Worm (Caenorhabditis elegans): ENCODE measurements around the gene T05B9.2.

The T05B9.2 gene

ce11 chrII:11255536-11255935, at the start of gene T05B9.2:
TSS of gene T05B9.2 (plus strand) at chrII:11255836.
- TF ChIP-seq mdl-1 (tag; optimal IDR thresholded peaks at IDR 0.05) = no peak
- no peak for TF ChIP-seq aly-2 (tag; optimal IDR thresholded peaks at IDR 0.05)
- TF ChIP-seq nhr-77 (tag; optimal IDR thresholded peaks at IDR 0.05) = no peak
- TF ChIP-seq nhr-25 (tag; optimal IDR thresholded peaks at IDR 0.05) = no peak
- TF ChIP-seq tbx-2 (tag; optimal IDR thresholded peaks at IDR 0.05) = no peak
- TF ChIP-seq fos-1 (tag; optimal IDR thresholded peaks at IDR 0.05) = no peak
- TF ChIP-seq nhr-67 (tag; optimal IDR thresholded peaks at IDR 0.05) = no peak
- TF ChIP-seq lsy-12 (tag; optimal IDR thresholded peaks at IDR 0.05) = no peak
- no peak for TF ChIP-seq skn-1 (tag; optimal IDR thresholded peaks at IDR 0.05)
- TF ChIP-seq sea-2 (GFP tag; optimal IDR thresholded peaks at IDR 0.05) = no peak
- TF ChIP-seq lin-15B (tag; optimal IDR thresholded peaks at IDR 0.05) = no peak
- no peak for TF ChIP-seq nhr-76 (tag; optimal IDR thresholded peaks at IDR 0.05)
- no peak for TF ChIP-seq pha-4 (tag; optimal IDR thresholded peaks at IDR 0.05)
- TF ChIP-seq nfya-1 (tag; optimal IDR thresholded peaks at IDR 0.05; ENCODE audit: insufficient read depth) = no peak
- TF ChIP-seq ceh-28 (tag; optimal IDR thresholded peaks at IDR 0.05) = no peak
- TF ChIP-seq jun-1 (tag; optimal IDR thresholded peaks at IDR 0.05) = no peak
- TF ChIP-seq elt-3 (tag; optimal IDR thresholded peaks at IDR 0.05) = no peak
- TF ChIP-seq ZK546.5 (tag; optimal IDR thresholded peaks at IDR 0.05) = no peak
- TF ChIP-seq nhr-12 (tag; optimal IDR thresholded peaks at IDR 0.05) = no peak

ce11 chrII:11221771-11222355, 33.8 kb upstream of the T05B9.2 start, which contains the start of gene plpr-1:
TSS of gene plpr-1 (plus strand) at chrII:11222305.
- TF ChIP-seq unc-39 (tag; optimal IDR thresholded peaks at IDR 0.05) (no peak), mdl-1 (tag; optimal IDR thresholded peaks at IDR 0.05) (no peak), lin-39 (tag; optimal IDR thresholded peaks at IDR 0.05) (no peak), mml-1 (tag; optimal IDR thresholded peaks at IDR 0.05) (no peak), ztf-4 (tag; optimal IDR thresholded peaks at IDR 0.05) (no peak), unc-62 (GFP tag; optimal IDR thresholded peaks at IDR 0.05) (no peak), nhr-25 (tag; optimal IDR thresholded peaks at IDR 0.05) (no peak), nhr-12 (tag; optimal IDR thresholded peaks at IDR 0.05) (no peak), fos-1 (tag; optimal IDR thresholded peaks at IDR 0.05) (no peak), ztf-11 (tag; optimal IDR thresholded peaks at IDR 0.05) (no peak), elt-1 (tag; optimal IDR thresholded peaks at IDR 0.05) (no peak), elt-2 (tag; optimal IDR thresholded peaks at IDR 0.05) (no peak), egl-27 (tag; optimal IDR thresholded peaks at IDR 0.05) (no peak), R02D3.7 (tag; optimal IDR thresholded peaks at IDR 0.05) (no peak), zag-1 (tag; optimal IDR thresholded peaks at IDR 0.05) (no peak), ceh-28 (tag; optimal IDR thresholded peaks at IDR 0.05) (no peak), lsy-12 (tag; optimal IDR thresholded peaks at IDR 0.05) (no peak), hmg-11 (tag; optimal IDR thresholded peaks at IDR 0.05) (no peak)

DNA sequence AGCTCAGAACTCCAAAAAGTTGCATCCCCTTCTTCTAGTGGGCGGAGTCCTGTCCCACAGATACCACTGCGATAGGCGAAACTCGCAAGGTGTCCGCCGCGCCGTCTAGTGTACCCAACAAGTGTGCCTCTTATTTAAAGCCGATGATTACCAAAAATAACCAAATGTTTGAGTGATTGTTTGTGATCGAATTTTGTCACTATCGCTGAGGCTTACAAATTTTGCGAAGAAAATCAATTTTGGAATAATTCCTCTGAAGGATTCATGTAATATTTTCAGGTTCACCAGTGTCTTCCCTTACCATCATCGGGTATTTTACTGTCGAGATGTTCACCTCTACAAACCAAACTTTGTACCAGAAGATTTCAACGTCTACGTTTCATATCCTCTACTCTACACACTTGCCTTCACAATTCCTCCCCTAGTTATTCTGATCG, 31.6 kb upstream of the T05B9.2 start:
- TF ChIP-seq ZK546.5 (tag; optimal IDR thresholded peaks at IDR 0.05) = no peak
- TF ChIP-seq aly-2 (tag; optimal IDR thresholded peaks at IDR 0.05) = peak; percentile 74
- TF ChIP-seq ceh-82 (tag; optimal IDR thresholded peaks at IDR 0.05) = no peak
- peak; percentile 53 for TF ChIP-seq nhr-25 (tag; optimal IDR thresholded peaks at IDR 0.05)
- no peak for TF ChIP-seq unc-39 (tag; optimal IDR thresholded peaks at IDR 0.05)
- TF ChIP-seq ceh-9 (tag; optimal IDR thresholded peaks at IDR 0.05) = no peak
- TF ChIP-seq ceh-28 (tag; optimal IDR thresholded peaks at IDR 0.05) = peak; percentile 84
- TF ChIP-seq snpc-4 (tag; optimal IDR thresholded peaks at IDR 0.05) = peak; percentile 99
- no peak for TF ChIP-seq fkh-10 (GFP tag; optimal IDR thresholded peaks at IDR 0.05)
- TF ChIP-seq fos-1 (tag; optimal IDR thresholded peaks at IDR 0.05) = no peak
- no peak for TF ChIP-seq ztf-4 (tag; optimal IDR thresholded peaks at IDR 0.05)
- TF ChIP-seq mml-1 (tag; optimal IDR thresholded peaks at IDR 0.05) = no peak
- TF ChIP-seq nhr-77 (tag; optimal IDR thresholded peaks at IDR 0.05) = no peak
- TF ChIP-seq egl-5 (tag; optimal IDR thresholded peaks at IDR 0.05) = no peak
- no peak for TF ChIP-seq mdl-1 (tag; optimal IDR thresholded peaks at IDR 0.05)
- TF ChIP-seq pqm-1 (tag; optimal IDR thresholded peaks at IDR 0.05) = peak; percentile 77
- peak in 1 of 3 experiments; percentile 75 for TF ChIP-seq elt-3 (tag; optimal IDR thresholded peaks at IDR 0.05)
- TF ChIP-seq daf-12 (tag; optimal IDR thresholded peaks at IDR 0.05) = no peak
- TF ChIP-seq jun-1 (tag; optimal IDR thresholded peaks at IDR 0.05) = peak; percentile 65
- peak; percentile 79 for TF ChIP-seq unc-62 (GFP tag; optimal IDR thresholded peaks at IDR 0.05)
- no peak for TF ChIP-seq hmg-11 (tag; optimal IDR thresholded peaks at IDR 0.05)
- no peak for TF ChIP-seq ceh-16 (tag; optimal IDR thresholded peaks at IDR 0.05)
- TF ChIP-seq nfya-1 (tag; optimal IDR thresholded peaks at IDR 0.05; ENCODE audit: insufficient read depth) = peak; percentile 73
- peak; percentile 98 for TF ChIP-seq ama-1 (optimal IDR thresholded peaks at IDR 0.05)
- no peak for TF ChIP-seq nhr-67 (tag; optimal IDR thresholded peaks at IDR 0.05)
- TF ChIP-seq pha-4 (tag; optimal IDR thresholded peaks at IDR 0.05) = peak; percentile 33
- TF ChIP-seq fkh-2 (tag; optimal IDR thresholded peaks at IDR 0.05) = no peak
- no peak for TF ChIP-seq nhr-237 (tag; optimal IDR thresholded peaks at IDR 0.05)
- TF ChIP-seq nhr-11 (tag; optimal IDR thresholded peaks at IDR 0.05) = no peak
- no peak for TF ChIP-seq nhr-28 (tag; optimal IDR thresholded peaks at IDR 0.05)
- peak; percentile 62 for TF ChIP-seq lin-39 (tag; optimal IDR thresholded peaks at IDR 0.05)
- TF ChIP-seq lin-15B (tag; optimal IDR thresholded peaks at IDR 0.05) = peak; percentile 65
- peak; percentile 8 for TF ChIP-seq egl-27 (tag; optimal IDR thresholded peaks at IDR 0.05)
- TF ChIP-seq sea-2 (GFP tag; optimal IDR thresholded peaks at IDR 0.05) = no peak
- no peak for TF ChIP-seq nhr-76 (tag; optimal IDR thresholded peaks at IDR 0.05)
- TF ChIP-seq lsy-12 (tag; optimal IDR thresholded peaks at IDR 0.05) = peak; percentile 71
- TF ChIP-seq eor-1 (tag; optimal IDR thresholded peaks at IDR 0.05) = no peak
- peak; percentile 68 for TF ChIP-seq tbx-2 (tag; optimal IDR thresholded peaks at IDR 0.05)
- TF ChIP-seq R02D3.7 (tag; optimal IDR thresholded peaks at IDR 0.05) = peak; percentile 73
- TF ChIP-seq nhr-23 (tag; optimal IDR thresholded peaks at IDR 0.05) = peak; percentile 69
